Worm (Caenorhabditis elegans) whole organism, young adult: ENCODE measurements around the gene Y37E11AL.9.

Experiments used
- B0035.1 ChIP-seq: sonication (generic microtip); optimal IDR thresholded peaks from 2 replicates; lab custom pipeline; 2016; ENCODE audit warnings: missing genetic modification characterization, mild to moderate bottlenecking, missing compliant biosample characterization, missing genotype, missing genetic modification reagents
- madf-6 ChIP-seq: fragments of 200-800 bp; sonication (Bioruptor generic); IDR thresholded peaks from 2 replicates; pipeline ENCODE4 v1.3.6; 2022; ENCODE audit warnings: missing genetic modification reagents, missing genetic modification characterization, missing compliant biosample characterization

DNA sequence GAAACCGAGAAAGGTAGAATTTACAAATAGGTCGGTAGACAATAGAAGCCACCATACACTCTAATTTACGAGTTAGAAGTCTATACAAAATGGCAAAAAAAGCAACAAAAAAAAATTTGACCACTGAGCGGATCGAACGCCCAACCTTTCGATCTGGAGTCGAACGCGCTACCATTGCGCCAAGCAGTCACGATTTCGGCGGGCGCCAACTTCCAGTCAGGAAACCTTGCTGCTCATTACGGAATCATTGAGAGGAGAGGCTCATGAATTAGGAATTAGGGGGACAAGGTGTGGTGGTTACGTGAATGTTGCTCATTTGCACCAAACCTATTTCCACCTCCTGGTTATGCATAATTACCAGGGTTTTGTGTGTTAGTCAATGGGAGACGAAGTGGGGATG, 18.7 kb downstream of the Y37E11AL.9 start:
- TF ChIP-seq madf-6 (GFP tag; lab: Robert Waterston, UW) = no peak
- no peak for TF ChIP-seq B0035.1 (tag; lab: Kevin White, UChicago)
